Fruit fly (Drosophila melanogaster) whole organism, adult: ENCODE measurements around the gene jvl.

Experiments
- CG1620 ChIP-seq: fragments of 200-800 bp; sonication (Bioruptor generic); optimal IDR thresholded peaks from 2 replicates; lab custom pipeline; 2016; ENCODE audit warnings: missing biosample characterization, missing genetic modification characterization
- CG33017 ChIP-seq: fragments of 200-800 bp; sonication (Bioruptor generic); optimal IDR thresholded peaks from 2 replicates; lab custom pipeline; 2018; ENCODE audit warnings: missing biosample characterization, mild to moderate bottlenecking, missing genetic modification characterization, moderate library complexity
- Mnt ChIP-seq: fragments of 200-800 bp; sonication (Bioruptor generic); optimal IDR thresholded peaks from 2 replicates; lab custom pipeline; 2016; ENCODE audit warnings: missing biosample characterization, mild to moderate bottlenecking, missing genetic modification characterization
- kay ChIP-seq: fragments of 200-800 bp; sonication (Bioruptor generic); peaks from one replicate; lab custom pipeline; 2016; ENCODE audit warnings: missing biosample characterization, missing genetic modification characterization, borderline replicate concordance
- pad ChIP-seq: fragments of 200-800 bp; sonication (Bioruptor generic); optimal IDR thresholded peaks from 3 replicates; lab custom pipeline; 2017; ENCODE audit warnings: missing biosample characterization, missing genetic modification characterization, mild to moderate bottlenecking, moderate library complexity, missing genetic modification reagents
- tj ChIP-seq: fragments of 200-800 bp; sonication (Bioruptor generic); optimal IDR thresholded peaks from 3 replicates; lab custom pipeline; 2017; ENCODE audit warnings: missing biosample characterization, mild to moderate bottlenecking, missing genetic modification characterization, moderate library complexity

DNA sequence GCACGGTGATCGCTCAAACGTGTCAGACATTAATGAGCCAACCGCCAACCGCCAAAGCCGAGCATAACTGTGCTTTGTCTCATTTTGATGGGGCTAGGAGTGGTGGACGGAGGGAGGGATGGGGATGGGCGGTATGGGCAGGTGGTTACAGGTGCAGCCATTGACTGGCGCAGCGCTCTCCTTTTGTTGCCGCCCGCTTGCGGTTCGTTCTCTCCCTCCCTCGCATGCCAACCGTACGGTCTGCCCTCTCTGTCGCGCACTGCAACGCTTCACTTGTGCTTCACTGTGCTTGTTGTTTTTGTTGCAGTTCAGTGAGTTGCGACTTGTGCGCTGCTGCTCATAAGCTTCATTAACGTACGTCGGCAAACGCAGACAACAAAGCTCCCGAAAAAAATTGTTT is 2.0 kb downstream of the jvl start:
- TF ChIP-seq kay (GFP tag; lab: Kevin White, UChicago) (no peak), CG1620 (GFP tag; lab: Kevin White, UChicago) (no peak), tj (GFP tag; lab: Kevin White, UChicago) (no peak), pad (GFP tag; lab: Kevin White, UChicago) (no peak), Mnt (GFP tag; lab: Kevin White, UChicago) (no peak), CG33017 (tag; lab: Kevin White, UChicago) (no peak)
